Fruit fly (Drosophila melanogaster): ENCODE measurements around the gene CG6793.

- TF ChIP-seq CG6808 (GFP tag; optimal IDR thresholded peaks at IDR 0.05): peak; percentile 30
- no peak for TF ChIP-seq Hr38 (GFP tag; optimal IDR thresholded peaks at IDR 0.05)
- TF ChIP-seq CG9139 (GFP tag; optimal IDR thresholded peaks at IDR 0.05): no peak
- no peak for TF ChIP-seq vri (GFP tag; optimal IDR thresholded peaks at IDR 0.05)
- TF ChIP-seq CG3919 (GFP tag; optimal IDR thresholded peaks at IDR 0.05): peak; percentile 49
- peak; percentile 44 for TF ChIP-seq CG15336 (GFP tag; IDR thresholded peaks at IDR 0.05)
- peak; percentile 14 for TF ChIP-seq Hr39 (GFP tag; optimal IDR thresholded peaks at IDR 0.05)
- TF ChIP-seq dsx (GFP tag; optimal IDR thresholded peaks at IDR 0.05; ENCODE audit: poor library complexity, severe bottlenecking): peak; percentile 16
- peak; percentile 53 for TF ChIP-seq Ets96B (tag; optimal IDR thresholded peaks at IDR 0.05)
- TF ChIP-seq CG32006 (GFP tag; optimal IDR thresholded peaks at IDR 0.05): peak; percentile 79
- TF ChIP-seq CG11902 (GFP tag; optimal IDR thresholded peaks at IDR 0.05): peak; percentile 47
- peak; percentile 67 for TF ChIP-seq CG6163 (GFP tag; IDR thresholded peaks at IDR 0.05)
- TF ChIP-seq Lpt (GFP tag; optimal IDR thresholded peaks at IDR 0.05): no peak
Observed at dm6 chr3L:12056286-12057178, 14.3 kb downstream of the CG6793 start.
